Worm (Caenorhabditis elegans) whole organism, dauer: ENCODE results near the gene C07C7.1.

Experiments used
- unc-62 ChIP-seq: sonication (generic microtip); optimal IDR thresholded peaks from 2 replicates; lab custom pipeline; 2017; ENCODE audit warnings: missing biosample characterization, missing genetic modification reagents, missing genetic modification characterization

Gene C07C7.1

ce11 chrIV:9196755-9197154 is 12.1 kb downstream of the C07C7.1 start:
- no peak for TF ChIP-seq unc-62

- no peak for TF ChIP-seq unc-62
These were observed 13.5 kb downstream of the C07C7.1 start for ce11 chrIV:9198136-9198535.

ce11 chrIV:9199148-9199938 is 14.7 kb downstream of the C07C7.1 start:
- TF ChIP-seq unc-62 = no peak

- TF ChIP-seq unc-62 = no peak
These were observed 15.2 kb downstream of the C07C7.1 start, which contains the start of gene wnk-1 for ce11 chrIV:9199939-9200202. wnk-1 (plus strand) TSS chrIV:9200103.

- TF ChIP-seq unc-62 = no peak
These were observed 26.2 kb downstream of the C07C7.1 start for ce11 chrIV:9210841-9211240.

ce11 chrIV:9212121-9212520 is 27.5 kb downstream of the C07C7.1 start, which contains the start of gene C46C2.6:
C46C2.6 (plus strand) TSS chrIV:9212421.
- no peak for TF ChIP-seq unc-62

ce11 chrIV:9214823-9215222 is 30.2 kb downstream of the C07C7.1 start:
- no peak for TF ChIP-seq unc-62

- no peak for TF ChIP-seq unc-62
These were observed 31.2 kb downstream of the C07C7.1 start for ce11 chrIV:9215824-9216223.

- no peak for TF ChIP-seq unc-62
These were observed 31.8 kb downstream of the C07C7.1 start for ce11 chrIV:9216437-9216836.

ce11 chrIV:9216956-9217355 is 32.3 kb downstream of the C07C7.1 start:
- no peak for TF ChIP-seq unc-62

- no peak for TF ChIP-seq unc-62
These were observed 32.8 kb downstream of the C07C7.1 start, which contains the start of gene C46C2.2 for ce11 chrIV:9217426-9217825. C46C2.2 (plus strand) TSS chrIV:9217726.

- no peak for TF ChIP-seq unc-62
These were observed 33.8 kb downstream of the C07C7.1 start for ce11 chrIV:9218415-9218814.

ce11 chrIV:9224825-9225224 is 40.2 kb downstream of the C07C7.1 start, which contains the start of gene C46C2.3:
C46C2.3 (plus strand) TSS chrIV:9225125.
- TF ChIP-seq unc-62 = no peak

- TF ChIP-seq unc-62 = no peak
These were observed 43.0 kb downstream of the C07C7.1 start for ce11 chrIV:9227650-9228049.

- TF ChIP-seq unc-62 = no peak
These were observed 47.9 kb downstream of the C07C7.1 start, which contains the start of gene Y11D7A.3 for ce11 chrIV:9232421-9233141. Y11D7A.3 (plus strand) TSS chrIV:9233091.
